Fruit fly (Drosophila melanogaster) whole organism, embryonic: ENCODE data around the gene CG3625.

Source experiments
- Antp ChIP-seq: fragments of 200-800 bp; sonication (Bioruptor generic); optimal IDR thresholded peaks from 3 replicates; lab custom pipeline; 2016; ENCODE audit warnings: missing biosample characterization, missing genetic modification characterization
- Bgb ChIP-seq: fragments of 200-800 bp; sonication (Bioruptor generic); IDR thresholded peaks from 2 replicates; pipeline ENCODE4 v1.3.6; 2022; ENCODE audit warnings: missing biosample characterization, missing genetic modification characterization; ENCODE audit not compliant: partially characterized antibody
- CG11560 ChIP-seq: fragments of 200-800 bp; sonication (Bioruptor generic); IDR thresholded peaks from 3 replicates; pipeline ENCODE4 v1.3.6; 2022; ENCODE audit warnings: missing biosample characterization, missing genetic modification characterization
- CG12104 ChIP-seq: fragments of 200-800 bp; sonication (Bioruptor generic); optimal IDR thresholded peaks from 3 replicates; lab custom pipeline; 2016; ENCODE audit warnings: missing biosample characterization, missing genetic modification characterization
- CG1233 ChIP-seq: fragments of 200-800 bp; sonication (Bioruptor generic); optimal IDR thresholded peaks from 4 replicates; lab custom pipeline; 2018; ENCODE audit warnings: missing biosample characterization, mild to moderate bottlenecking, missing genetic modification characterization
- CG12942 ChIP-seq: fragments of 200-800 bp; sonication (Bioruptor generic); optimal IDR thresholded peaks from 3 replicates; lab custom pipeline; 2016; ENCODE audit warnings: missing biosample characterization, missing genetic modification characterization
- CG13775 ChIP-seq: fragments of 200-800 bp; sonication (Bioruptor generic); optimal IDR thresholded peaks from 3 replicates; lab custom pipeline; 2017; ENCODE audit warnings: missing biosample characterization, mild to moderate bottlenecking, missing genetic modification characterization
- CG1529 ChIP-seq: fragments of 200-800 bp; sonication (Bioruptor generic); optimal IDR thresholded peaks from 3 replicates; lab custom pipeline; 2018; ENCODE audit warnings: missing biosample characterization, missing genetic modification characterization
- CG15514 ChIP-seq: fragments of 200-800 bp; sonication (Bioruptor generic); optimal IDR thresholded peaks from 3 replicates; lab custom pipeline; 2017; ENCODE audit warnings: missing biosample characterization, missing genetic modification characterization, mild to moderate bottlenecking, moderate library complexity, missing genetic modification reagents
- CG15696 ChIP-seq: fragments of 200-800 bp; sonication (Bioruptor generic); optimal IDR thresholded peaks from 2 replicates; lab custom pipeline; 2019; ENCODE audit warnings: missing biosample characterization, mild to moderate bottlenecking, missing genetic modification characterization, moderate library complexity
- CG16779 ChIP-seq: fragments of 200-800 bp; sonication (Bioruptor generic); IDR thresholded peaks from 2 replicates; pipeline ENCODE4 v1.3.6; 2022; ENCODE audit warnings: missing biosample characterization, missing genetic modification characterization
- CG16863 ChIP-seq: fragments of 200-800 bp; sonication (Bioruptor generic); optimal IDR thresholded peaks from 3 replicates; lab custom pipeline; 2016; ENCODE audit warnings: missing biosample characterization, missing genetic modification characterization
- CG17568 ChIP-seq: fragments of 200-800 bp; sonication (Bioruptor generic); optimal IDR thresholded peaks from 2 replicates; lab custom pipeline; 2018; ENCODE audit warnings: missing biosample characterization, mild to moderate bottlenecking, missing genetic modification characterization, moderate library complexity
- CG2129 ChIP-seq: fragments of 200-800 bp; sonication (Bioruptor generic); IDR thresholded peaks from 2 replicates; pipeline ENCODE4 v1.3.6; 2022; ENCODE audit warnings: missing biosample characterization, missing genetic modification characterization; ENCODE audit not compliant: partially characterized antibody
- CG31365 ChIP-seq: fragments of 200-800 bp; sonication (Bioruptor generic); optimal IDR thresholded peaks from 2 replicates; lab custom pipeline; 2018; ENCODE audit warnings: missing biosample characterization, mild to moderate bottlenecking, missing genetic modification characterization
- CG32767 ChIP-seq: fragments of 200-800 bp; sonication (Bioruptor generic); IDR thresholded peaks from 2 replicates; pipeline ENCODE4 v1.3.6; 2022; ENCODE audit warnings: missing biosample characterization, missing genetic modification characterization
- CG6683 ChIP-seq: fragments of 200-800 bp; sonication (Bioruptor generic); optimal IDR thresholded peaks from 2 replicates; lab custom pipeline; 2017; ENCODE audit warnings: missing biosample characterization, mild to moderate bottlenecking, missing genetic modification characterization, missing genetic modification reagents
- CG7357 ChIP-seq: fragments of 200-800 bp; sonication (Bioruptor generic); IDR thresholded peaks from 3 replicates; pipeline ENCODE4 v1.3.6; 2022; ENCODE audit warnings: missing biosample characterization, missing genetic modification characterization
- CG7928 ChIP-seq: fragments of 200-800 bp; sonication (Bioruptor generic); optimal IDR thresholded peaks from 2 replicates; lab custom pipeline; 2017; ENCODE audit warnings: missing biosample characterization, mild to moderate bottlenecking, missing genetic modification characterization
- CG8924 ChIP-seq: fragments of 200-800 bp; optimal IDR thresholded peaks from 3 replicates; lab custom pipeline; 2019; ENCODE audit warnings: missing biosample characterization, mild to moderate bottlenecking, missing genetic modification characterization, moderate library complexity
- CG8944 ChIP-seq: fragments of 200-800 bp; sonication (Bioruptor generic); optimal IDR thresholded peaks from 3 replicates; lab custom pipeline; 2016; ENCODE audit warnings: missing biosample characterization, missing genetic modification characterization
- CrebB ChIP-seq: fragments of 200-800 bp; sonication (Bioruptor generic); optimal IDR thresholded peaks from 3 replicates; lab custom pipeline; 2018; ENCODE audit warnings: missing biosample characterization, mild to moderate bottlenecking, missing genetic modification characterization
- E2f2 ChIP-seq: fragments of 200-800 bp; sonication (Bioruptor generic); IDR thresholded peaks from 2 replicates; pipeline ENCODE4 v1.3.6; 2022; ENCODE audit warnings: missing biosample characterization, missing genetic modification characterization
- HmgD ChIP-seq: fragments of 200-800 bp; sonication (Bioruptor generic); optimal IDR thresholded peaks from 3 replicates; lab custom pipeline; 2016; ENCODE audit warnings: missing biosample characterization, missing genetic modification characterization
- Lhr ChIP-seq: fragments of 200-800 bp; sonication (Bioruptor generic); optimal IDR thresholded peaks from 3 replicates; lab custom pipeline; 2017; ENCODE audit warnings: mild to moderate bottlenecking, missing biosample characterization, missing genetic modification reagents, missing genetic modification characterization
- Neu2 ChIP-seq: fragments of 200-800 bp; sonication (Bioruptor generic); optimal IDR thresholded peaks from 3 replicates; lab custom pipeline; 2016; ENCODE audit warnings: missing biosample characterization, missing genetic modification characterization, borderline replicate concordance
- Nf-YC ChIP-seq: fragments of 200-800 bp; optimal IDR thresholded peaks from 3 replicates; lab custom pipeline; 2019; ENCODE audit warnings: missing biosample characterization, mild to moderate bottlenecking, missing genetic modification characterization, moderate library complexity
- Ravus ChIP-seq: fragments of 200-800 bp; sonication (Bioruptor generic); IDR thresholded peaks from 2 replicates; pipeline ENCODE4 v1.3.6; 2022; ENCODE audit warnings: missing biosample characterization, missing genetic modification characterization
- Rx ChIP-seq: fragments of 200-800 bp; sonication (Bioruptor generic); IDR thresholded peaks from 2 replicates; pipeline ENCODE4 v1.3.6; 2022; ENCODE audit warnings: missing biosample characterization, missing genetic modification characterization
- Sin3A ChIP-seq: fragments of >200 bp; optimal IDR thresholded peaks from 2 replicates; lab custom pipeline; 2018
- bab2 ChIP-seq: fragments of 200-800 bp; sonication (Bioruptor generic); optimal IDR thresholded peaks from 2 replicates; lab custom pipeline; 2016; ENCODE audit warnings: missing biosample characterization, missing genetic modification characterization
- bbx ChIP-seq: fragments of 200-800 bp; sonication (Bioruptor generic); IDR thresholded peaks from 2 replicates; pipeline ENCODE4 v1.3.6; 2022; ENCODE audit warnings: missing biosample characterization, missing genetic modification characterization; ENCODE audit not compliant: partially characterized antibody
- bcd ChIP-seq: fragments of 200-800 bp; sonication (Bioruptor generic); optimal IDR thresholded peaks from 2 replicates; lab custom pipeline; 2017; ENCODE audit warnings: missing biosample characterization, mild to moderate bottlenecking, missing genetic modification characterization
- bsh ChIP-seq, 2 experiments: fragments of 200-800 bp; sonication (Bioruptor generic); optimal IDR thresholded peaks; 2 replicates each; lab custom pipeline; 2017 to 2018; ENCODE audit warnings: mild to moderate bottlenecking in 2 of 2, missing biosample characterization in 2 of 2, missing genetic modification characterization in 2 of 2, moderate library complexity in 1 of 2
- chif ChIP-seq, 2 experiments: fragments of 200-800 bp; sonication (Bioruptor generic); optimal IDR thresholded peaks; 3 replicates each; lab custom pipeline; 2016; ENCODE audit warnings: missing biosample characterization in 2 of 2, missing genetic modification characterization in 2 of 2
- chinmo ChIP-seq: fragments of 200-800 bp; sonication (Bioruptor generic); IDR thresholded peaks from 4 replicates; pipeline ENCODE4 v1.3.6; 2022; ENCODE audit warnings: missing biosample characterization, missing genetic modification characterization; ENCODE audit not compliant: partially characterized antibody
- chn ChIP-seq: fragments of 200-800 bp; sonication (Bioruptor generic); optimal IDR thresholded peaks from 2 replicates; lab custom pipeline; 2016; ENCODE audit warnings: missing biosample characterization, missing genetic modification characterization
- crp ChIP-seq, 2 experiments: fragments of 200-800 bp; sonication (Bioruptor generic); optimal IDR thresholded peaks; 2 replicates in 1 of 2; 3 replicates in 1 of 2; lab custom pipeline; 2017; ENCODE audit warnings: missing biosample characterization in 2 of 2, missing genetic modification characterization in 2 of 2, mild to moderate bottlenecking in 1 of 2, moderate library complexity in 1 of 2
- da ChIP-seq: fragments of 200-800 bp; sonication (Bioruptor generic); optimal IDR thresholded peaks from 2 replicates; lab custom pipeline; 2016; ENCODE audit warnings: missing biosample characterization, missing genetic modification characterization
- dmrt11E ChIP-seq: fragments of 200-800 bp; sonication (Bioruptor generic); optimal IDR thresholded peaks from 3 replicates; lab custom pipeline; 2018; ENCODE audit warnings: missing biosample characterization, mild to moderate bottlenecking, missing genetic modification characterization, moderate library complexity
- ems ChIP-seq: fragments of 200-800 bp; sonication (Bioruptor generic); optimal IDR thresholded peaks from 3 replicates; lab custom pipeline; 2016; ENCODE audit warnings: missing biosample characterization, missing genetic modification characterization
- fu2 ChIP-seq: fragments of 200-800 bp; sonication (Bioruptor generic); optimal IDR thresholded peaks from 2 replicates; lab custom pipeline; 2016; ENCODE audit warnings: missing biosample characterization, missing genetic modification characterization
- grau ChIP-seq: fragments of 200-800 bp; optimal IDR thresholded peaks from 3 replicates; lab custom pipeline; 2019; ENCODE audit warnings: missing biosample characterization, mild to moderate bottlenecking, missing genetic modification characterization, moderate library complexity
- lbe ChIP-seq: fragments of 200-800 bp; sonication (Bioruptor generic); optimal IDR thresholded peaks from 2 replicates; lab custom pipeline; 2016; ENCODE audit warnings: missing biosample characterization, mild to moderate bottlenecking, missing genetic modification characterization
- lilli ChIP-seq: fragments of 200-800 bp; sonication (Bioruptor generic); optimal IDR thresholded peaks from 3 replicates; lab custom pipeline; 2016; ENCODE audit warnings: missing biosample characterization, missing genetic modification characterization
- maf-S ChIP-seq: fragments of 200-800 bp; sonication (Bioruptor generic); optimal IDR thresholded peaks from 2 replicates; lab custom pipeline; 2016; ENCODE audit warnings: missing biosample characterization, missing genetic modification characterization
- sisA ChIP-seq: fragments of 200-800 bp; sonication (Bioruptor generic); IDR thresholded peaks from 2 replicates; pipeline ENCODE4 v1.3.6; 2022; ENCODE audit warnings: missing biosample characterization, missing genetic modification characterization
- ssp ChIP-seq: fragments of 200-800 bp; sonication (Bioruptor generic); IDR thresholded peaks from 2 replicates; pipeline ENCODE4 v1.3.6; 2022; ENCODE audit warnings: missing biosample characterization, missing genetic modification characterization
- trem ChIP-seq: fragments of 200-800 bp; optimal IDR thresholded peaks from 3 replicates; lab custom pipeline; 2019; ENCODE audit warnings: missing biosample characterization, mild to moderate bottlenecking, missing genetic modification characterization, moderate library complexity
- zfh1 ChIP-seq: fragments of 200-800 bp; sonication (Bioruptor generic); IDR thresholded peaks from 3 replicates; pipeline ENCODE4 v1.3.6; 2022; ENCODE audit warnings: missing biosample characterization, missing genetic modification characterization

Gene CG3625

dm6 chr2L:277122-277671 lies 14.4 kb downstream of the CG3625 start, which contains the start of gene smo (continued):
- TF ChIP-seq chinmo (GFP tag; lab: Robert Waterston, UW) (peak; percentile 83; the same call in 3 of the 4 replicates), CG1233 (GFP tag; lab: Kevin White, UChicago) (no peak), CrebB (peak; percentile 11), bcd (peak; percentile 56), CG15696 (tag; lab: Kevin White, UChicago) (peak; percentile 38), Neu2 (GFP tag; lab: Kevin White, UChicago) (no peak), trem (tag; lab: Kevin White, UChicago) (peak; percentile 81), CG16779 (no peak), Ravus (GFP tag; lab: Robert Waterston, UW) (no peak), Rx (GFP tag; lab: Robert Waterston, UW) (no peak), zfh1 (GFP tag; lab: Robert Waterston, UW) (0 out of 3 replicates have a peak, but pooled peaks have one; percentile 11), E2f2 (peak; percentile 55), CG8944 (peak; percentile 54), CG15514 (peak; percentile 69), chn (GFP tag; lab: Kevin White, UChicago) (peak; percentile 33), bsh (GFP tag; optimal IDR thresholded peaks at IDR 0.05; lab: Kevin White, UChicago) (peak in 1 of 2 experiments; percentile 3), CG7928 (GFP tag; lab: Kevin White, UChicago) (peak; percentile 7), CG16863 (GFP tag; lab: Kevin White, UChicago) (peak; percentile 96), sisA (GFP tag; lab: Robert Waterston, UW) (peak; percentile 44; the same call in 1 of the 2 replicates), ems (GFP tag; lab: Kevin White, UChicago) (peak; percentile 34), Nf-YC (peak; percentile 28), HmgD (GFP tag; lab: Kevin White, UChicago) (peak; percentile 57), CG31365 (tag; lab: Kevin White, UChicago) (no peak), CG8924 (tag; lab: Kevin White, UChicago) (peak; percentile 16), dmrt11E (tag; lab: Kevin White, UChicago) (peak; percentile 34), bab2 (peak; percentile 30), CG1529 (GFP tag; lab: Kevin White, UChicago) (no peak), fu2 (GFP tag; lab: Kevin White, UChicago) (no peak), Antp (GFP tag; lab: Kevin White, UChicago) (peak; percentile 30), CG11560 (tag; lab: Robert Waterston, UW) (peak; percentile 21; the same call in 1 of the 3 replicates), bbx (peak; percentile 72), Lhr (GFP tag; lab: Kevin White, UChicago) (peak; percentile 65), CG7357 (GFP tag; lab: Robert Waterston, UW) (no peak), CG32767 (GFP tag; lab: Robert Waterston, UW) (0 out of 2 replicates have a peak, but pooled peaks have one; percentile 13), Bgb (GFP tag; lab: Robert Waterston, UW) (peak; percentile 87), CG12942 (peak; percentile 27), CG13775 (GFP tag; lab: Kevin White, UChicago) (peak; percentile 32), Sin3A (peak; percentile 100), ssp (peak; percentile 35), chif (GFP tag; optimal IDR thresholded peaks at IDR 0.05; lab: Kevin White, UChicago) (peak; percentile 29 to 48), da (no peak), CG12104 (GFP tag; lab: Kevin White, UChicago) (no peak), CG17568 (no peak), lilli (peak; percentile 60), grau (tag; lab: Kevin White, UChicago) (peak; percentile 28), crp (GFP tag; optimal IDR thresholded peaks at IDR 0.05; lab: Kevin White, UChicago) (peak in 1 of 2 experiments; percentile 19), CG2129 (GFP tag; lab: Robert Waterston, UW) (peak; percentile 71; the same call in 1 of the 2 replicates), maf-S (GFP tag; lab: Kevin White, UChicago) (peak; percentile 29), lbe (GFP tag; lab: Kevin White, UChicago) (no peak), CG6683 (GFP tag; lab: Kevin White, UChicago) (no peak)
